Fruit fly (Drosophila melanogaster) whole organism, embryonic: ENCODE results near the gene Phae1.

Experiments used
- Aef1 ChIP-seq: fragments of 200-800 bp; sonication (Bioruptor generic); IDR thresholded peaks from 3 replicates; pipeline ENCODE4 v1.3.6; 2022; ENCODE audit warnings: missing biosample characterization, missing genetic modification characterization
- CG10366 ChIP-seq: fragments of 200-800 bp; sonication (Bioruptor generic); IDR thresholded peaks from 2 replicates; pipeline ENCODE4 v1.3.6; 2022; ENCODE audit warnings: missing biosample characterization, missing genetic modification characterization
- CG11247 ChIP-seq: fragments of 200-800 bp; sonication (Bioruptor generic); IDR thresholded peaks from 2 replicates; pipeline ENCODE4 v1.3.6; 2022; ENCODE audit warnings: missing biosample characterization, missing genetic modification characterization
- CG12219 ChIP-seq: fragments of 200-800 bp; sonication (Bioruptor generic); optimal IDR thresholded peaks from 3 replicates; lab custom pipeline; 2018; ENCODE audit warnings: missing biosample characterization, mild to moderate bottlenecking, missing genetic modification characterization
- CG12391 ChIP-seq: fragments of 200-800 bp; sonication (Bioruptor generic); optimal IDR thresholded peaks from 3 replicates; lab custom pipeline; 2018; ENCODE audit warnings: missing biosample characterization, mild to moderate bottlenecking, missing genetic modification characterization, moderate library complexity
- CG12942 ChIP-seq: fragments of 200-800 bp; sonication (Bioruptor generic); optimal IDR thresholded peaks from 3 replicates; lab custom pipeline; 2016; ENCODE audit warnings: missing biosample characterization, missing genetic modification characterization
- CG15479 ChIP-seq: fragments of 200-800 bp; sonication (Bioruptor generic); optimal IDR thresholded peaks from 3 replicates; lab custom pipeline; 2019; ENCODE audit warnings: missing biosample characterization, mild to moderate bottlenecking, missing genetic modification characterization, moderate library complexity
- CG17912 ChIP-seq: fragments of 200-800 bp; sonication (Bioruptor generic); optimal IDR thresholded peaks from 2 replicates; lab custom pipeline; 2018; ENCODE audit warnings: missing biosample characterization, mild to moderate bottlenecking, missing genetic modification characterization
- CG18011 ChIP-seq: fragments of 200-800 bp; sonication (Bioruptor generic); optimal IDR thresholded peaks from 2 replicates; lab custom pipeline; 2017; ENCODE audit warnings: missing biosample characterization, missing genetic modification characterization, mild to moderate bottlenecking, moderate library complexity, missing genotype
- CG2199 ChIP-seq: fragments of 200-800 bp; sonication (Bioruptor generic); IDR thresholded peaks from 3 replicates; pipeline ENCODE4 v1.3.6; 2022; ENCODE audit warnings: missing biosample characterization, missing genetic modification characterization
- CG42726 ChIP-seq: fragments of 200-800 bp; sonication (Bioruptor generic); IDR thresholded peaks from 2 replicates; pipeline ENCODE4 v1.3.6; 2022; ENCODE audit warnings: missing biosample characterization, missing genetic modification characterization; ENCODE audit not compliant: partially characterized antibody
- CG4282 ChIP-seq: fragments of 200-800 bp; sonication (Bioruptor generic); optimal IDR thresholded peaks from 2 replicates; lab custom pipeline; 2016; ENCODE audit warnings: missing biosample characterization, missing genetic modification characterization
- CG4360 ChIP-seq: fragments of 200-800 bp; sonication (Bioruptor generic); IDR thresholded peaks from 2 replicates; pipeline ENCODE4 v1.3.6; 2022; ENCODE audit warnings: missing biosample characterization, missing genetic modification characterization
- CG7271 ChIP-seq: fragments of 200-800 bp; sonication (Bioruptor generic); optimal IDR thresholded peaks from 2 replicates; lab custom pipeline; 2018; ENCODE audit warnings: missing biosample characterization, mild to moderate bottlenecking, missing genetic modification characterization, moderate library complexity
- CG7987 ChIP-seq: fragments of 200-800 bp; sonication (Bioruptor generic); optimal IDR thresholded peaks from 2 replicates; lab custom pipeline; 2018; ENCODE audit warnings: missing biosample characterization, mild to moderate bottlenecking, missing genetic modification characterization, moderate library complexity
- CG8478 ChIP-seq: fragments of >200 bp; optimal IDR thresholded peaks from 2 replicates; lab custom pipeline; 2018
- CG9215 ChIP-seq: fragments of 200-800 bp; sonication (Bioruptor generic); IDR thresholded peaks from 2 replicates; pipeline ENCODE4 v1.3.6; 2022; ENCODE audit warnings: missing biosample characterization, missing genetic modification characterization
- D19B ChIP-seq: fragments of 200-800 bp; sonication (Bioruptor generic); optimal IDR thresholded peaks from 2 replicates; lab custom pipeline; 2017; ENCODE audit warnings: missing biosample characterization, mild to moderate bottlenecking, missing genetic modification characterization
- Dll ChIP-seq: fragments of 200-800 bp; sonication (Bioruptor generic); IDR thresholded peaks from 4 replicates; pipeline ENCODE4 v1.3.6; 2022; ENCODE audit warnings: missing biosample characterization, missing genetic modification characterization; ENCODE audit not compliant: partially characterized antibody
- Elba2 ChIP-seq: fragments of 200-800 bp; sonication (Bioruptor generic); optimal IDR thresholded peaks from 3 replicates; lab custom pipeline; 2016; ENCODE audit warnings: missing biosample characterization, missing genetic modification characterization
- Ets65A ChIP-seq: fragments of 200-800 bp; sonication (Bioruptor generic); peaks from one replicate; lab custom pipeline; 2016; ENCODE audit warnings: missing biosample characterization, missing genetic modification characterization
- Fer3 ChIP-seq: fragments of 200-800 bp; sonication (Bioruptor generic); optimal IDR thresholded peaks from 2 replicates; lab custom pipeline; 2018; ENCODE audit warnings: missing biosample characterization, mild to moderate bottlenecking, missing genetic modification characterization, moderate library complexity
- HLH3B ChIP-seq: fragments of 200-800 bp; sonication (Bioruptor generic); IDR thresholded peaks from 2 replicates; pipeline ENCODE4 v1.3.6; 2022; ENCODE audit warnings: missing biosample characterization, missing genetic modification characterization
- Kr ChIP-seq: fragments of 200-800 bp; sonication (Bioruptor generic); optimal IDR thresholded peaks from 2 replicates; lab custom pipeline; 2017; ENCODE audit warnings: missing biosample characterization, mild to moderate bottlenecking, missing genetic modification characterization
- Mad ChIP-seq: fragments of 200-800 bp; sonication (Bioruptor generic); optimal IDR thresholded peaks from 2 replicates; lab custom pipeline; 2016; ENCODE audit warnings: missing biosample characterization, missing genetic modification characterization
- Neu2 ChIP-seq: fragments of 200-800 bp; sonication (Bioruptor generic); optimal IDR thresholded peaks from 3 replicates; lab custom pipeline; 2016; ENCODE audit warnings: missing biosample characterization, missing genetic modification characterization, borderline replicate concordance
- Rfx ChIP-seq: fragments of 200-800 bp; sonication (Bioruptor generic); IDR thresholded peaks from 2 replicates; pipeline ENCODE4 v1.3.6; 2022; ENCODE audit warnings: missing biosample characterization, missing genetic modification characterization
- ac ChIP-seq: fragments of 200-800 bp; sonication (Bioruptor generic); optimal IDR thresholded peaks from 3 replicates; lab custom pipeline; 2017; ENCODE audit warnings: missing biosample characterization, mild to moderate bottlenecking, missing genetic modification characterization
- amos ChIP-seq: fragments of 200-800 bp; sonication (Bioruptor generic); IDR thresholded peaks from 2 replicates; pipeline ENCODE4 v1.3.6; 2022; ENCODE audit warnings: missing biosample characterization, missing genetic modification characterization; ENCODE audit not compliant: partially characterized antibody
- ase ChIP-seq: fragments of 200-800 bp; sonication (Bioruptor generic); IDR thresholded peaks from 3 replicates; pipeline ENCODE4 v1.3.6; 2022; ENCODE audit warnings: missing biosample characterization, missing genetic modification characterization
- cad ChIP-seq: fragments of >200 bp; optimal IDR thresholded peaks from 2 replicates; lab custom pipeline; 2017; ENCODE audit warnings: missing biosample characterization, missing genetic modification characterization
- fru ChIP-seq: fragments of >200 bp; optimal IDR thresholded peaks from 2 replicates; lab custom pipeline; 2017
- her ChIP-seq: fragments of 200-800 bp; sonication (Bioruptor generic); optimal IDR thresholded peaks from 2 replicates; lab custom pipeline; 2016; ENCODE audit warnings: missing biosample characterization, missing genetic modification characterization
- kni ChIP-seq: fragments of 200-800 bp; sonication (Bioruptor generic); optimal IDR thresholded peaks from 3 replicates; lab custom pipeline; 2017; ENCODE audit warnings: mild to moderate bottlenecking, missing biosample characterization, missing genetic modification reagents, missing genetic modification characterization
- prd ChIP-seq, 3 experiments: fragments of >200 bp in 2 of 3; fragments of 200-800 bp in 1 of 3; sonication (Bioruptor generic) in 1 of 3; optimal IDR thresholded peaks in 2 of 3; IDR thresholded peaks in 1 of 3; 2 replicates in 2 of 3; 3 replicates in 1 of 3; pipeline versions ENCODE4 v1.3.6 to Lab custom; 2017 to 2022; ENCODE audit warnings: missing biosample characterization in 1 of 3, missing genetic modification characterization in 1 of 3
- run ChIP-seq: fragments of 200-800 bp; sonication (Bioruptor generic); optimal IDR thresholded peaks from 3 replicates; lab custom pipeline; 2018; ENCODE audit warnings: missing biosample characterization, mild to moderate bottlenecking, missing genetic modification characterization
- salm ChIP-seq: fragments of 200-800 bp; sonication (Bioruptor generic); optimal IDR thresholded peaks from 2 replicates; lab custom pipeline; 2018; ENCODE audit warnings: missing biosample characterization, mild to moderate bottlenecking, missing genetic modification characterization
- sens ChIP-seq: fragments of 200-800 bp; sonication (Bioruptor generic); peaks from one replicate; lab custom pipeline; 2016; ENCODE audit warnings: missing biosample characterization, missing genetic modification characterization
- shn ChIP-seq: fragments of 200-800 bp; sonication (Bioruptor generic); optimal IDR thresholded peaks from 3 replicates; lab custom pipeline; 2016; ENCODE audit warnings: missing biosample characterization, missing genetic modification characterization
- sim ChIP-seq: fragments of 200-800 bp; sonication (Bioruptor generic); IDR thresholded peaks from 2 replicates; pipeline ENCODE4 v1.3.6; 2022; ENCODE audit warnings: missing biosample characterization, missing genetic modification characterization
- slp2 ChIP-seq: fragments of 200-800 bp; sonication (Bioruptor generic); optimal IDR thresholded peaks from 2 replicates; lab custom pipeline; 2016; ENCODE audit warnings: missing biosample characterization, missing genetic modification characterization
- tll ChIP-seq, 2 experiments: fragments of 200-800 bp in 1 of 2; fragments of >200 bp in 1 of 2; sonication (Bioruptor generic) in 1 of 2; optimal IDR thresholded peaks; 2 replicates each; lab custom pipeline; 2017 to 2019; ENCODE audit warnings: missing biosample characterization in 2 of 2, missing genetic modification characterization in 2 of 2, mild to moderate bottlenecking in 1 of 2, moderate library complexity in 1 of 2
- unc-4 ChIP-seq: fragments of 200-800 bp; sonication (Bioruptor generic); IDR thresholded peaks from 2 replicates; pipeline ENCODE4 v1.3.6; 2022; ENCODE audit warnings: missing biosample characterization, missing genetic modification characterization; ENCODE audit not compliant: partially characterized antibody
- yki ChIP-seq: fragments of >200 bp; optimal IDR thresholded peaks from 3 replicates; lab custom pipeline; 2018
- zen ChIP-seq: fragments of 200-800 bp; sonication (Bioruptor generic); optimal IDR thresholded peaks from 3 replicates; lab custom pipeline; 2018; ENCODE audit warnings: missing biosample characterization, mild to moderate bottlenecking, missing genetic modification characterization, moderate library complexity

The Phae1 gene

dm6 chr2L:12079827-12080381 lies 29.3 kb upstream of the Phae1 start (continued):
- no peak for TF ChIP-seq D19B (GFP tag; lab: Kevin White, UChicago)
- no peak for TF ChIP-seq Rfx (GFP tag; lab: Robert Waterston, UW)
- no peak for TF ChIP-seq kni (GFP tag; lab: Kevin White, UChicago)
- peak; percentile 54 for TF ChIP-seq cad
- no peak for TF ChIP-seq CG9215 (GFP tag; lab: Robert Waterston, UW)
- no peak for TF ChIP-seq her (GFP tag; lab: Kevin White, UChicago)
- TF ChIP-seq Fer3 (tag; lab: Kevin White, UChicago): no peak
- peak; percentile 96 for TF ChIP-seq zen (tag; lab: Kevin White, UChicago)
- no peak for TF ChIP-seq run (tag; lab: Kevin White, UChicago)
- TF ChIP-seq CG4360 (GFP tag; lab: Robert Waterston, UW): no peak
- no peak for TF ChIP-seq Elba2 (GFP tag; lab: Kevin White, UChicago)
- no peak for TF ChIP-seq unc-4 (GFP tag; lab: Robert Waterston, UW)
- no peak for TF ChIP-seq CG7987
- no peak for TF ChIP-seq Neu2
- TF ChIP-seq CG18011 (GFP tag; lab: Kevin White, UChicago): no peak
- no peak for TF ChIP-seq sim (GFP tag; lab: Robert Waterston, UW)
- no peak for TF ChIP-seq Dll (GFP tag; lab: Robert Waterston, UW)
- TF ChIP-seq salm (tag; lab: Kevin White, UChicago): no peak
- peak; percentile 71 for TF ChIP-seq CG8478
- no peak for TF ChIP-seq CG10366 (GFP tag; lab: Robert Waterston, UW)
- TF ChIP-seq Mad (GFP tag; lab: Kevin White, UChicago): no peak
- TF ChIP-seq Ets65A (GFP tag; lab: Kevin White, UChicago): peak; percentile 48
- no peak for TF ChIP-seq ac (GFP tag; lab: Kevin White, UChicago)
- no peak for TF ChIP-seq CG12219 (GFP tag; lab: Kevin White, UChicago)
- no peak for TF ChIP-seq CG12391 (tag; lab: Kevin White, UChicago)
- no peak for TF ChIP-seq ase (GFP tag; lab: Robert Waterston, UW)
- TF ChIP-seq CG12942: no peak
- no peak for TF ChIP-seq fru
- TF ChIP-seq Aef1 (GFP tag; lab: Robert Waterston, UW): no peak
- TF ChIP-seq CG4282 (GFP tag; lab: Kevin White, UChicago): no peak
- TF ChIP-seq CG17912 (GFP tag; lab: Kevin White, UChicago): no peak
- TF ChIP-seq slp2: no peak
- TF ChIP-seq yki: no peak
- TF ChIP-seq, all 482 proteins: peak for 13

- TF ChIP-seq CG8478 (peak; percentile 67), zen (tag; lab: Kevin White, UChicago) (peak; percentile 90), CG7271 (peak; percentile 91), CG42726 (GFP tag; lab: Robert Waterston, UW) (no peak), Kr (GFP tag; lab: Kevin White, UChicago) (peak; percentile 73), CG15479 (peak; percentile 93), cad (peak; percentile 100), tll (GFP tag; optimal IDR thresholded peaks at IDR 0.05; lab: Kevin White, UChicago) (peak; percentile 41 to 100), CG2199 (0 out of 3 replicates have a peak, but pooled peaks have one; percentile 16), CG11247 (GFP tag; lab: Robert Waterston, UW) (no peak), prd (optimal IDR thresholded peaks at IDR 0.05; lab: Kevin White, UChicago) (no peak), prd (GFP tag; IDR thresholded peaks at IDR 0.05; lab: Robert Waterston, UW) (peak; percentile 41; the same call in 1 of the 3 replicates), Ets65A (GFP tag; lab: Kevin White, UChicago) (peak; percentile 37), amos (GFP tag; lab: Robert Waterston, UW) (0 out of 2 replicates have a peak, but pooled peaks have one; percentile 14), HLH3B (GFP tag; lab: Robert Waterston, UW) (no peak), sens (GFP tag; lab: Kevin White, UChicago) (peak; percentile 67), shn (GFP tag; lab: Kevin White, UChicago) (no peak)
- TF ChIP-seq, all 482 proteins: peak for 12
Measured at dm6 chr2L:12081118-12081665, 28.0 kb upstream of the Phae1 start.
